Worm (Caenorhabditis elegans): Measurements from ENCODE around the gene hda-1.

ce11 chrV:14540932-14541331 is 15.7 kb downstream of the hda-1 start:
- TF ChIP-seq ama-1 (optimal IDR thresholded peaks at IDR 0.05) (no peak), tbx-11 (GFP tag; IDR thresholded peaks at IDR 0.05) (no peak), hmbx-1 (tag; optimal IDR thresholded peaks at IDR 0.05) (no peak), flt-1 (GFP tag; IDR thresholded peaks at IDR 0.05) (no peak), pes-1 (GFP tag; IDR thresholded peaks at IDR 0.05) (no peak), hnd-1 (tag; optimal IDR thresholded peaks at IDR 0.05) (no peak), ceh-36 (tag; optimal IDR thresholded peaks at IDR 0.05) (no peak), tra-4 (tag; optimal IDR thresholded peaks at IDR 0.05) (no peak), tbx-37 (GFP tag; conservative IDR thresholded peaks at IDR 0.05) (no peak), ets-7 (tag; optimal IDR thresholded peaks at IDR 0.05) (no peak), aly-1 (tag; optimal IDR thresholded peaks at IDR 0.05) (no peak)

Measured in whole organism, early embryonic.